Worm (Caenorhabditis elegans) whole organism, young adult: ENCODE measurements around the gene T10B5.7.
A peak's percentile ranks its signal among the peaks of the same experiment; 100 is the strongest.

Experiments used
- B0019.2 ChIP-seq: fragments of 200-800 bp; sonication (Bioruptor generic); conservative IDR thresholded peaks from 2 replicates; pipeline ENCODE4 v1.3.6; 2022; ENCODE audit warnings: missing genetic modification reagents, missing genetic modification characterization, missing compliant biosample characterization
- B0035.1 ChIP-seq: sonication (generic microtip); optimal IDR thresholded peaks from 2 replicates; lab custom pipeline; 2016; ENCODE audit warnings: missing genetic modification characterization, mild to moderate bottlenecking, missing compliant biosample characterization, missing genotype, missing genetic modification reagents
- F37B4.10 ChIP-seq: fragments of 200-800 bp; sonication (Bioruptor generic); IDR thresholded peaks from 2 replicates; pipeline ENCODE4 v1.3.6; 2022; ENCODE audit warnings: missing genetic modification characterization, missing compliant biosample characterization
- F57A8.1 ChIP-seq: fragments of 200-800 bp; sonication (Bioruptor generic); optimal IDR thresholded peaks from 2 replicates; lab custom pipeline; 2018; ENCODE audit warnings: mild to moderate bottlenecking, missing genetic modification characterization, moderate library complexity, missing compliant biosample characterization
- K11D2.4 ChIP-seq: fragments of 200-800 bp; sonication (Bioruptor generic); IDR thresholded peaks from 2 replicates; pipeline ENCODE4 v1.3.6; 2022; ENCODE audit warnings: missing genetic modification reagents, missing genetic modification characterization, missing compliant biosample characterization
- T07F8.4 ChIP-seq: sonication (generic microtip); optimal IDR thresholded peaks from 2 replicates; lab custom pipeline; 2016; ENCODE audit warnings: mild to moderate bottlenecking, missing genetic modification characterization, moderate library complexity, missing compliant biosample characterization
- Y67H2A.10 ChIP-seq: fragments of 200-800 bp; sonication (Bioruptor generic); conservative IDR thresholded peaks from 2 replicates; pipeline ENCODE4 v1.3.6; 2022; ENCODE audit warnings: missing genetic modification reagents, missing genetic modification characterization, missing compliant biosample characterization
- Y95B8A.8 ChIP-seq: fragments of 200-800 bp; sonication (Bioruptor generic); IDR thresholded peaks from 2 replicates; pipeline ENCODE4 v1.3.6; 2022; ENCODE audit warnings: missing genetic modification reagents, missing genetic modification characterization, missing compliant biosample characterization
- aptf-3 ChIP-seq: fragments of 200-800 bp; sonication (Bioruptor generic); IDR thresholded peaks from 2 replicates; pipeline ENCODE4 v1.3.6; 2022; ENCODE audit warnings: missing genetic modification characterization, missing compliant biosample characterization
- ccch-3 ChIP-seq: fragments of 200-800 bp; sonication (Bioruptor generic); optimal IDR thresholded peaks from 2 replicates; lab custom pipeline; 2018; ENCODE audit warnings: mild to moderate bottlenecking, missing genetic modification characterization, missing compliant biosample characterization
- ceh-100 ChIP-seq: fragments of 200-800 bp; sonication (Bioruptor generic); IDR thresholded peaks from 2 replicates; pipeline ENCODE4 v1.3.6; 2022; ENCODE audit warnings: missing genetic modification reagents, missing genetic modification characterization, missing compliant biosample characterization
- ceh-79 ChIP-seq: sonication (generic microtip); optimal IDR thresholded peaks from 2 replicates; lab custom pipeline; 2017; ENCODE audit warnings: mild to moderate bottlenecking, missing genetic modification characterization, missing compliant biosample characterization
- die-1 ChIP-seq: sonication (generic microtip); optimal IDR thresholded peaks from 2 replicates; lab custom pipeline; 2016; ENCODE audit warnings: missing genotype, mild to moderate bottlenecking, missing genetic modification characterization, missing compliant biosample characterization
- egl-44 ChIP-seq: fragments of 200-800 bp; sonication (Bioruptor generic); IDR thresholded peaks from 2 replicates; pipeline ENCODE4 v1.3.6; 2022; ENCODE audit warnings: missing genetic modification reagents, missing genetic modification characterization, missing compliant biosample characterization
- egrh-3 ChIP-seq: fragments of 200-800 bp; sonication (Bioruptor generic); IDR thresholded peaks from 2 replicates; pipeline ENCODE4 v1.3.6; 2022; ENCODE audit warnings: missing genetic modification reagents, missing genetic modification characterization, missing compliant biosample characterization
- fkh-3 ChIP-seq: sonication (generic microtip); optimal IDR thresholded peaks from 2 replicates; lab custom pipeline; 2016; ENCODE audit warnings: mild to moderate bottlenecking, missing genetic modification characterization, missing compliant biosample characterization
- gei-17 ChIP-seq: fragments of 200-800 bp; sonication (Bioruptor generic); optimal IDR thresholded peaks from 2 replicates; lab custom pipeline; 2018; ENCODE audit warnings: mild to moderate bottlenecking, missing genetic modification characterization, missing compliant biosample characterization
- hsf-1 ChIP-seq: fragments of 200-800 bp; sonication (Bioruptor generic); IDR thresholded peaks from 2 replicates; pipeline ENCODE4 v1.3.6; 2022; ENCODE audit warnings: missing genetic modification reagents, missing genetic modification characterization, missing compliant biosample characterization
- let-607 ChIP-seq, 2 experiments: fragments of 200-800 bp in 1 of 2; sonication (Bioruptor generic) in 1 of 2; sonication (generic microtip) in 1 of 2; optimal IDR thresholded peaks; 2 replicates each; lab custom pipeline; 2016 to 2018; ENCODE audit warnings: mild to moderate bottlenecking in 2 of 2, missing compliant biosample characterization in 2 of 2, missing genetic modification characterization in 2 of 2, moderate library complexity in 2 of 2, missing genotype in 1 of 2
- lin-54 ChIP-seq: fragments of 200-800 bp; sonication (Bioruptor generic); optimal IDR thresholded peaks from 2 replicates; lab custom pipeline; 2018; ENCODE audit warnings: mild to moderate bottlenecking, missing genetic modification characterization, missing compliant biosample characterization
- lir-1 ChIP-seq: fragments of 200-800 bp; sonication (Bioruptor generic); conservative IDR thresholded peaks from 2 replicates; pipeline ENCODE4 v1.3.6; 2022; ENCODE audit warnings: missing genetic modification reagents, missing genetic modification characterization, missing compliant biosample characterization
- madf-3 ChIP-seq: fragments of 200-800 bp; sonication (Bioruptor generic); IDR thresholded peaks from 2 replicates; pipeline ENCODE4 v1.3.6; 2022; ENCODE audit warnings: missing genetic modification reagents, missing genetic modification characterization, missing compliant biosample characterization
- mcd-1 ChIP-seq: fragments of 200-800 bp; sonication (Bioruptor generic); IDR thresholded peaks from 2 replicates; pipeline ENCODE4 v1.3.6; 2022; ENCODE audit warnings: missing genetic modification reagents, missing genetic modification characterization, missing compliant biosample characterization
- mel-28 ChIP-seq: sonication (generic microtip); optimal IDR thresholded peaks from 2 replicates; lab custom pipeline; 2016; ENCODE audit warnings: borderline replicate concordance, mild to moderate bottlenecking, missing genetic modification characterization, missing compliant biosample characterization
- mxl-1 ChIP-seq: sonication (generic microtip); optimal IDR thresholded peaks from 2 replicates; lab custom pipeline; 2016; ENCODE audit warnings: missing genetic modification characterization, missing compliant biosample characterization
- nfya-1 ChIP-seq: sonication (generic microtip); optimal IDR thresholded peaks from 2 replicates; lab custom pipeline; 2017; ENCODE audit warnings: antibody characterized with exemption, missing compliant biosample characterization, missing genetic modification characterization, borderline replicate concordance; ENCODE audit not compliant: insufficient read depth
- nhr-90 ChIP-seq: sonication (generic microtip); optimal IDR thresholded peaks from 2 replicates; lab custom pipeline; 2016; ENCODE audit warnings: missing genotype, mild to moderate bottlenecking, missing genetic modification characterization, missing compliant biosample characterization
- pbrm-1 ChIP-seq: fragments of 200-800 bp; sonication (Bioruptor generic); IDR thresholded peaks from 2 replicates; pipeline ENCODE4 v1.3.6; 2022; ENCODE audit warnings: missing genetic modification reagents, missing genetic modification characterization, missing compliant biosample characterization
- rcor-1 ChIP-seq: fragments of 200-800 bp; sonication (Bioruptor generic); IDR thresholded peaks from 2 replicates; pipeline ENCODE4 v1.3.6; 2022; ENCODE audit warnings: missing genetic modification reagents, missing genetic modification characterization, missing compliant biosample characterization
- snpc-1.1 ChIP-seq: sonication (generic microtip); optimal IDR thresholded peaks from 2 replicates; lab custom pipeline; 2017; ENCODE audit warnings: missing genetic modification characterization, mild to moderate bottlenecking, missing compliant biosample characterization, antibody characterized with exemption, moderate library complexity, missing genotype, missing genetic modification reagents; ENCODE audit not compliant: insufficient read depth
- snpc-4 ChIP-seq, 5 experiments: fragments of 150-350 bp in 1 of 5; sonication (generic microtip) in 4 of 5; optimal IDR thresholded peaks; 2 replicates each; lab custom pipeline; 2014 to 2018; ENCODE audit warnings: missing genetic modification characterization in 5 of 5, missing biosample characterization in 3 of 5, antibody characterized with exemption in 2 of 5, mild to moderate bottlenecking in 2 of 5, missing compliant biosample characterization in 2 of 5, missing genotype in 2 of 5, moderate library complexity in 2 of 5, missing genetic modification reagents in 1 of 5
- sptf-2 ChIP-seq: fragments of 200-800 bp; sonication (Bioruptor generic); optimal IDR thresholded peaks from 2 replicates; lab custom pipeline; 2018; ENCODE audit warnings: mild to moderate bottlenecking, missing genetic modification characterization, missing compliant biosample characterization
- tlf-1 ChIP-seq: fragments of 200-800 bp; sonication (Bioruptor generic); optimal IDR thresholded peaks from 2 replicates; lab custom pipeline; 2018; ENCODE audit warnings: mild to moderate bottlenecking, missing genetic modification characterization, missing compliant biosample characterization
- unc-130 ChIP-seq: sonication (generic microtip); optimal IDR thresholded peaks from 2 replicates; lab custom pipeline; 2016; ENCODE audit warnings: missing genetic modification reagents, missing genetic modification characterization, missing compliant biosample characterization
- unc-62 ChIP-seq: fragments of 150-350 bp; optimal IDR thresholded peaks from 2 replicates; lab custom pipeline; 2014; ENCODE audit warnings: missing biosample characterization, missing genetic modification reagents, missing genetic modification characterization
- zfh-2 ChIP-seq: fragments of 200-800 bp; sonication (Bioruptor generic); conservative IDR thresholded peaks from 2 replicates; pipeline ENCODE4 v1.3.6; 2022; ENCODE audit warnings: missing genetic modification reagents, missing genetic modification characterization, missing compliant biosample characterization
- ztf-18 ChIP-seq: sonication (generic microtip); optimal IDR thresholded peaks from 2 replicates; lab custom pipeline; 2016; ENCODE audit warnings: missing genotype, mild to moderate bottlenecking, missing genetic modification characterization, missing compliant biosample characterization
- ztf-25 ChIP-seq: fragments of 200-800 bp; sonication (Bioruptor generic); IDR thresholded peaks from 2 replicates; pipeline ENCODE4 v1.3.6; 2022; ENCODE audit warnings: missing genetic modification reagents, missing genetic modification characterization, missing compliant biosample characterization

T10B5.7 gene

DNA sequence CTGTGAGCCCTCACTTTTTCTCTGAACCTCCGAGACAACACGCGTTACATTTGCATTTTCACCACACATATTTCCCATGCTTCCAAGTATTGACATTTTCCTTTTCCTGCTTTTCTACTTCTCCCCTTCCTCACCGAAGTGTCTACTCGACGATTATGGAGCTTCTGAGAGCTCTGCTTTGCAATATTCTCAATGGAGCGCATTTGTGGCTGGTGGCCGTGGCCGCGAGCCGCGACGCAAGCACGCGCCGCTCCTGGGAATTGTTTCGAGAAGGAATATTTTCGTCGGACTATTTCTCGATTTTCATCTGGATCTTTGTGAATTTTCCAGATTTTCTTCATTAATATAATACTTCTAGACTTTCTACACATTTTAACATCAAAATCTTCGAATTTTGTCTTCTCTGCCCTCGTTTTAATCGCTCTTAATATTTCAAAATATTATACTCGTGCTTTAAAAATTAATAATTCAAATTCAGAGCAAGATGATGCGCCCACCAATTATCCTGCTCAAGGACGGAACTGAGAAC, 25.8 kb downstream of the T10B5.7 start, which contains the start of the genes T10B5.4 and cct-7 (continued):
- TF ChIP-seq F37B4.10 (GFP tag; lab: Robert Waterston, UW) (0 out of 2 replicates have a peak, but pooled peaks have one; percentile 80), ztf-25 (peak; percentile 90), lin-54 (GFP tag; lab: Kevin White, UChicago) (peak; percentile 79), nfya-1 (tag; lab: Kevin White, UChicago) (no peak), snpc-4 (GFP tag; optimal IDR thresholded peaks at IDR 0.05; lab: Kevin White, UChicago) (peak; percentile 59), snpc-4 (tag; optimal IDR thresholded peaks at IDR 0.05; lab: Kevin White, UChicago) (peak; percentile 60 to 75 (median 65)), pbrm-1 (GFP tag; lab: Robert Waterston, UW) (peak; percentile 79), fkh-3 (tag; lab: Kevin White, UChicago) (no peak), mxl-1 (tag; lab: Kevin White, UChicago) (no peak), aptf-3 (GFP tag; lab: Robert Waterston, UW) (no peak), ztf-18 (peak; percentile 90), egrh-3 (GFP tag; lab: Robert Waterston, UW) (peak; percentile 72), lir-1 (0 out of 2 replicates have a peak, but pooled peaks have one; percentile 25), gei-17 (no peak), mel-28 (tag; lab: Kevin White, UChicago) (no peak), nhr-90 (tag; lab: Kevin White, UChicago) (peak; percentile 1), ceh-100 (GFP tag; lab: Robert Waterston, UW) (peak; percentile 86), rcor-1 (peak; percentile 75), K11D2.4 (GFP tag; lab: Robert Waterston, UW) (peak; percentile 75; the same call in 1 of the 2 replicates), snpc-1.1 (tag; lab: Kevin White, UChicago) (no peak), Y67H2A.10 (GFP tag; lab: Robert Waterston, UW) (peak; percentile 83), let-607 (tag; optimal IDR thresholded peaks at IDR 0.05; lab: Kevin White, UChicago) (peak; percentile 42 to 66), ceh-79 (tag; lab: Kevin White, UChicago) (no peak), F57A8.1 (GFP tag; lab: Kevin White, UChicago) (no peak), tlf-1 (GFP tag; lab: Kevin White, UChicago) (peak; percentile 52), unc-130 (GFP tag; lab: Kevin White, UChicago) (peak; percentile 80), unc-62 (GFP tag; lab: Kevin White, UChicago) (peak; percentile 58), die-1 (peak; percentile 34), T07F8.4 (tag; lab: Kevin White, UChicago) (peak; percentile 0), B0019.2 (GFP tag; lab: Robert Waterston, UW) (peak; percentile 75), egl-44 (GFP tag; lab: Robert Waterston, UW) (peak; percentile 68; the same call in 1 of the 2 replicates), mcd-1 (GFP tag; lab: Robert Waterston, UW) (peak; percentile 97), sptf-2 (peak; percentile 33), ccch-3 (GFP tag; lab: Kevin White, UChicago) (no peak), B0035.1 (tag; lab: Kevin White, UChicago) (peak; percentile 55), hsf-1 (GFP tag; lab: Robert Waterston, UW) (peak; percentile 92)

DNA sequence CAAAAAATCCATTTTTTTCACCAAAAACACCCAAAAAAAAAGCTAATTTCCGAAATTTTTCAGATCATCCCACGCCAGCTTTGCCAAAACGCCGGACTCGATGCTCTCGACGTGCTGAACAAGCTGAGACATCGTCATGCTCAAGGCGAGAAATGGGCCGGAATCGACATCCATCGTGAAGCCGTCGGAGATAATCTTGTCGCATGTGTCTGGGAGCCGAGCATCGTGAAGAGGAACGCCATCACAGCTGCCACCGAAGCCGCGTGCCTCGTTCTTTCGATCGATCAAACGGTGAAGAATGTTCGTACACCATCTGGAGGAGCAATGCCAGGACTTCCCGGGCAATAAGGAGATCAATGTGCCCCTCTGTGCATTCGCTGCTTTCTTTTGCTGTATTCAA, 28.8 kb downstream of the T10B5.7 start:
- TF ChIP-seq Y95B8A.8 (GFP tag; lab: Robert Waterston, UW): no peak
- TF ChIP-seq mcd-1 (GFP tag; lab: Robert Waterston, UW): 0 out of 2 replicates have a peak, but pooled peaks have one; percentile 16
- peak; percentile 74 for TF ChIP-seq zfh-2
- 0 out of 2 replicates have a peak, but pooled peaks have one; percentile 65 for TF ChIP-seq madf-3 (GFP tag; lab: Robert Waterston, UW)
